Fruit fly (Drosophila melanogaster): ENCODE results near the gene wor.

The wor gene

dm6 chr2L:15392371-15392770 lies 33.0 kb downstream of the wor start (continued):
- peak; percentile 69 for TF ChIP-seq Eip75B (GFP tag; optimal IDR thresholded peaks at IDR 0.05)
- TF ChIP-seq CG6792 (GFP tag; optimal IDR thresholded peaks at IDR 0.05), result peak; percentile 56
- TF ChIP-seq CG10669 (GFP tag; optimal IDR thresholded peaks at IDR 0.05), result peak; percentile 36
- TF ChIP-seq dsx (GFP tag; optimal IDR thresholded peaks at IDR 0.05; ENCODE audit: poor library complexity, severe bottlenecking), result no peak
- peak; percentile 57 for TF ChIP-seq CG8632 (GFP tag; optimal IDR thresholded peaks at IDR 0.05)
- no peak for TF ChIP-seq Blimp-1 (GFP tag; optimal IDR thresholded peaks at IDR 0.05)
- peak; percentile 75 for TF ChIP-seq CG11294 (GFP tag; IDR thresholded peaks at IDR 0.05)
- TF ChIP-seq Gug (GFP tag; IDR thresholded peaks at IDR 0.05), result peak; percentile 62
- TF ChIP-seq CG7368 (GFP tag; optimal IDR thresholded peaks at IDR 0.05), result no peak
- TF ChIP-seq CG16779 (tag; optimal IDR thresholded peaks at IDR 0.05), result peak; percentile 49
- peak; percentile 81 for TF ChIP-seq Eip78C (GFP tag)
- TF ChIP-seq acj6 (GFP tag; optimal IDR thresholded peaks at IDR 0.05), result peak; percentile 69

- no peak for TF ChIP-seq Smox (GFP tag; optimal IDR thresholded peaks at IDR 0.05)
- TF ChIP-seq Met (GFP tag; optimal IDR thresholded peaks at IDR 0.05), result no peak
- no peak for TF ChIP-seq fd59A (GFP tag; optimal IDR thresholded peaks at IDR 0.05)
- peak; percentile 6 for TF ChIP-seq Eip75B (GFP tag; optimal IDR thresholded peaks at IDR 0.05)
- no peak for TF ChIP-seq Eip93F (GFP tag; optimal IDR thresholded peaks at IDR 0.05)
- TF ChIP-seq acj6 (GFP tag; optimal IDR thresholded peaks at IDR 0.05), result no peak
- TF ChIP-seq Blimp-1 (GFP tag; optimal IDR thresholded peaks at IDR 0.05), result no peak
- TF ChIP-seq lz (GFP tag; optimal IDR thresholded peaks at IDR 0.05), result no peak
- peak; percentile 61 for TF ChIP-seq CG10669 (GFP tag; optimal IDR thresholded peaks at IDR 0.05)
- peak; percentile 82 for TF ChIP-seq Eip78C (GFP tag)
- TF ChIP-seq CG6808 (GFP tag; optimal IDR thresholded peaks at IDR 0.05), result peak; percentile 46
- TF ChIP-seq CG9139 (GFP tag; optimal IDR thresholded peaks at IDR 0.05), result peak; percentile 32
- TF ChIP-seq CG6163 (GFP tag; IDR thresholded peaks at IDR 0.05), result no peak
- no peak for TF ChIP-seq CG11902 (GFP tag; optimal IDR thresholded peaks at IDR 0.05)
- TF ChIP-seq CG10631 (GFP tag; optimal IDR thresholded peaks at IDR 0.05), result peak; percentile 39
- TF ChIP-seq CG11762 (GFP tag; optimal IDR thresholded peaks at IDR 0.05; ENCODE audit: insufficient read depth), result no peak
- no peak for TF ChIP-seq fkh (GFP tag; optimal IDR thresholded peaks at IDR 0.05)
- TF ChIP-seq ss (GFP tag; optimal IDR thresholded peaks at IDR 0.05), result peak in 1 of 2 experiments; percentile 52
- TF ChIP-seq CG7368 (GFP tag; optimal IDR thresholded peaks at IDR 0.05), result no peak
- TF ChIP-seq CG3032 (tag; optimal IDR thresholded peaks at IDR 0.05), result peak; percentile 65
- no peak for TF ChIP-seq pdm3 (GFP tag; optimal IDR thresholded peaks at IDR 0.05)
- TF ChIP-seq dsx (GFP tag; optimal IDR thresholded peaks at IDR 0.05; ENCODE audit: poor library complexity, severe bottlenecking), result peak; percentile 21
- TF ChIP-seq OdsH (GFP tag; optimal IDR thresholded peaks at IDR 0.05), result no peak
- peak; percentile 73 for TF ChIP-seq Ets96B (tag; optimal IDR thresholded peaks at IDR 0.05)
- peak; percentile 41 for TF ChIP-seq spab (GFP tag; optimal IDR thresholded peaks at IDR 0.05)
- peak; percentile 28 for TF ChIP-seq CG3919 (GFP tag; optimal IDR thresholded peaks at IDR 0.05)
Measured at dm6 chr2L:15390421-15390820, 35.0 kb downstream of the wor start.

dm6 chr2L:15388980-15389379 lies 36.4 kb downstream of the wor start:
- TF ChIP-seq Ets21C (GFP tag; optimal IDR thresholded peaks at IDR 0.05), result peak; percentile 59
- no peak for TF ChIP-seq CG32006 (GFP tag; optimal IDR thresholded peaks at IDR 0.05)
- TF ChIP-seq CG31627 (GFP tag; optimal IDR thresholded peaks at IDR 0.05), result peak; percentile 71
- peak; percentile 65 for TF ChIP-seq CG6792 (GFP tag; optimal IDR thresholded peaks at IDR 0.05)
- TF ChIP-seq CG6854 (GFP tag; optimal IDR thresholded peaks at IDR 0.05), result peak; percentile 10
- peak; percentile 50 for TF ChIP-seq pdm3 (GFP tag; optimal IDR thresholded peaks at IDR 0.05)
- TF ChIP-seq CG10631 (GFP tag; optimal IDR thresholded peaks at IDR 0.05), result peak; percentile 60
- TF ChIP-seq Eip78C (GFP tag), result peak; percentile 94
- TF ChIP-seq CG6163 (GFP tag; IDR thresholded peaks at IDR 0.05), result peak; percentile 48; the same call in 1 of the 3 replicates
- TF ChIP-seq OdsH (GFP tag; optimal IDR thresholded peaks at IDR 0.05), result peak; percentile 66
- TF ChIP-seq CG6808 (GFP tag; optimal IDR thresholded peaks at IDR 0.05), result peak; percentile 89
- TF ChIP-seq Sox15 (GFP tag; optimal IDR thresholded peaks at IDR 0.05), result peak; percentile 38
- TF ChIP-seq spab (GFP tag; optimal IDR thresholded peaks at IDR 0.05), result peak; percentile 83
- peak; percentile 62 for TF ChIP-seq achi (GFP tag; optimal IDR thresholded peaks at IDR 0.05)
- peak; percentile 67 for TF ChIP-seq cyc (GFP tag; optimal IDR thresholded peaks at IDR 0.05)
- TF ChIP-seq CG3032 (tag; optimal IDR thresholded peaks at IDR 0.05), result peak; percentile 91
- peak; percentile 91 for TF ChIP-seq svp (GFP tag)
- TF ChIP-seq fd59A (GFP tag; optimal IDR thresholded peaks at IDR 0.05), result peak; percentile 87
- TF ChIP-seq CG15336 (GFP tag; IDR thresholded peaks at IDR 0.05), result no peak
- peak; percentile 20 for TF ChIP-seq Eip93F (GFP tag; optimal IDR thresholded peaks at IDR 0.05)
- TF ChIP-seq Sox14 (GFP tag; optimal IDR thresholded peaks at IDR 0.05), result peak; percentile 65
- TF ChIP-seq CG4318 (GFP tag; optimal IDR thresholded peaks at IDR 0.05), result no peak
- no peak for TF ChIP-seq eg (GFP tag; IDR thresholded peaks at IDR 0.05)
- peak; percentile 67 for TF ChIP-seq lz (GFP tag; optimal IDR thresholded peaks at IDR 0.05)
- peak; percentile 88 for TF ChIP-seq Ets96B (tag; optimal IDR thresholded peaks at IDR 0.05)
- no peak for TF ChIP-seq CG16779 (tag; optimal IDR thresholded peaks at IDR 0.05)
- no peak for TF ChIP-seq CG11294 (GFP tag; IDR thresholded peaks at IDR 0.05)
- TF ChIP-seq Blimp-1 (GFP tag; optimal IDR thresholded peaks at IDR 0.05), result peak; percentile 53
- TF ChIP-seq Met (GFP tag; optimal IDR thresholded peaks at IDR 0.05), result peak; percentile 85
- no peak for TF ChIP-seq CG6276 (GFP tag; optimal IDR thresholded peaks at IDR 0.05)
- peak; percentile 85 for TF ChIP-seq dsx (GFP tag; optimal IDR thresholded peaks at IDR 0.05; ENCODE audit: poor library complexity, severe bottlenecking)

All from whole organism, prepupa.